Fruit fly (Drosophila melanogaster) whole organism, embryonic: ENCODE results near the gene CG4968.

Source experiments
- CG11696 ChIP-seq: fragments of 200-800 bp; sonication (Bioruptor generic); IDR thresholded peaks from 2 replicates; pipeline ENCODE4 v1.3.6; 2022; ENCODE audit warnings: missing biosample characterization, missing genetic modification characterization
- MESR4 ChIP-seq: fragments of 200-800 bp; sonication (Bioruptor generic); optimal IDR thresholded peaks from 2 replicates; lab custom pipeline; 2018; ENCODE audit warnings: missing biosample characterization, mild to moderate bottlenecking, missing genetic modification characterization, moderate library complexity
- croc ChIP-seq: fragments of 200-800 bp; sonication (Bioruptor generic); conservative IDR thresholded peaks from 3 replicates; pipeline ENCODE4 v1.3.6; 2022; ENCODE audit warnings: missing biosample characterization, missing genetic modification characterization
- maf-S ChIP-seq: fragments of 200-800 bp; sonication (Bioruptor generic); optimal IDR thresholded peaks from 2 replicates; lab custom pipeline; 2016; ENCODE audit warnings: missing biosample characterization, missing genetic modification characterization
- org-1 ChIP-seq: fragments of 200-800 bp; sonication (Bioruptor generic); optimal IDR thresholded peaks from 2 replicates; lab custom pipeline; 2017; ENCODE audit warnings: missing biosample characterization, missing genetic modification characterization
- so ChIP-seq: fragments of 200-800 bp; sonication (Bioruptor generic); IDR thresholded peaks from 3 replicates; pipeline ENCODE4 v1.3.6; 2022; ENCODE audit warnings: missing biosample characterization, missing genetic modification characterization
- ttk ChIP-seq: fragments of 200-800 bp; sonication (Bioruptor generic); IDR thresholded peaks from 2 replicates; pipeline ENCODE4 v2.1.2; 2022; ENCODE audit warnings: missing biosample characterization, missing genetic modification characterization

- TF ChIP-seq CG11696 (no peak), ttk (GFP tag; lab: Robert Waterston, UW) (no peak), croc (GFP tag; lab: Robert Waterston, UW) (no peak), maf-S (GFP tag; lab: Kevin White, UChicago) (no peak), so (GFP tag; lab: Robert Waterston, UW) (no peak), MESR4 (GFP tag; lab: Kevin White, UChicago) (no peak), org-1 (GFP tag; lab: Kevin White, UChicago) (no peak)
Measured at dm6 chr2L:10305538-10306147, 1.1 kb upstream of the CG4968 start.
